Fruit fly (Drosophila melanogaster) whole organism, embryonic: ENCODE data around the gene CG6149.

Experiments used
- Awh ChIP-seq: fragments of 200-800 bp; sonication (Bioruptor generic); IDR thresholded peaks from 2 replicates; pipeline ENCODE4, ENCODE4 v1.3.6; 2022; ENCODE audit warnings: missing biosample characterization, missing genetic modification characterization
- Blimp-1 ChIP-seq: fragments of 200-800 bp; sonication (Bioruptor generic); optimal IDR thresholded peaks from 3 replicates; lab custom pipeline; 2018; ENCODE audit warnings: missing biosample characterization, missing genetic modification characterization, mild to moderate bottlenecking, moderate library complexity, missing genetic modification reagents
- CG10209 ChIP-seq: fragments of 200-800 bp; sonication (Bioruptor generic); optimal IDR thresholded peaks from 3 replicates; lab custom pipeline; 2017; ENCODE audit warnings: missing biosample characterization, mild to moderate bottlenecking, missing genetic modification characterization, missing genetic modification reagents
- CG10431 ChIP-seq: fragments of 200-800 bp; sonication (Bioruptor generic); optimal IDR thresholded peaks from 3 replicates; lab custom pipeline; 2018; ENCODE audit warnings: missing biosample characterization, mild to moderate bottlenecking, missing genetic modification characterization
- CG12942 ChIP-seq: fragments of 200-800 bp; sonication (Bioruptor generic); optimal IDR thresholded peaks from 3 replicates; lab custom pipeline; 2016; ENCODE audit warnings: missing biosample characterization, missing genetic modification characterization
- CG13424 ChIP-seq: fragments of 200-800 bp; sonication (Bioruptor generic); optimal IDR thresholded peaks from 2 replicates; lab custom pipeline; 2019; ENCODE audit warnings: missing biosample characterization, mild to moderate bottlenecking, missing genetic modification characterization, moderate library complexity
- CG13775 ChIP-seq: fragments of 200-800 bp; sonication (Bioruptor generic); optimal IDR thresholded peaks from 3 replicates; lab custom pipeline; 2017; ENCODE audit warnings: missing biosample characterization, mild to moderate bottlenecking, missing genetic modification characterization
- CG14710 ChIP-seq: fragments of 200-800 bp; sonication (Bioruptor generic); optimal IDR thresholded peaks from 3 replicates; lab custom pipeline; 2019; ENCODE audit warnings: missing biosample characterization, mild to moderate bottlenecking, missing genetic modification characterization, moderate library complexity
- CG1603 ChIP-seq: fragments of 200-800 bp; sonication (Bioruptor generic); optimal IDR thresholded peaks from 2 replicates; lab custom pipeline; 2019; ENCODE audit warnings: missing biosample characterization, mild to moderate bottlenecking, missing genetic modification characterization, moderate library complexity
- CG17829 ChIP-seq: fragments of 200-800 bp; optimal IDR thresholded peaks from 2 replicates; lab custom pipeline; 2019; ENCODE audit warnings: missing biosample characterization, mild to moderate bottlenecking, missing genetic modification characterization, moderate library complexity
- CG18764 ChIP-seq: fragments of 200-800 bp; sonication (Bioruptor generic); optimal IDR thresholded peaks from 3 replicates; lab custom pipeline; 2016; ENCODE audit warnings: missing biosample characterization, missing genetic modification characterization
- CG3065 ChIP-seq: fragments of 200-800 bp; sonication (Bioruptor generic); optimal IDR thresholded peaks from 2 replicates; lab custom pipeline; 2016; ENCODE audit warnings: missing biosample characterization, missing genetic modification characterization
- CG33213 ChIP-seq: fragments of 200-800 bp; sonication (Bioruptor generic); optimal IDR thresholded peaks from 3 replicates; lab custom pipeline; 2016; ENCODE audit warnings: missing biosample characterization, missing genetic modification characterization
- CG9215 ChIP-seq: fragments of 200-800 bp; sonication (Bioruptor generic); IDR thresholded peaks from 2 replicates; pipeline ENCODE4 v1.3.6; 2022; ENCODE audit warnings: missing biosample characterization, missing genetic modification characterization
- CG9609 ChIP-seq: fragments of 200-800 bp; sonication (Bioruptor generic); optimal IDR thresholded peaks from 3 replicates; lab custom pipeline; 2016; ENCODE audit warnings: missing biosample characterization, missing genetic modification characterization
- CrebB ChIP-seq: fragments of 200-800 bp; sonication (Bioruptor generic); optimal IDR thresholded peaks from 3 replicates; lab custom pipeline; 2018; ENCODE audit warnings: missing biosample characterization, mild to moderate bottlenecking, missing genetic modification characterization
- D19A ChIP-seq: fragments of 200-800 bp; optimal IDR thresholded peaks from 3 replicates; lab custom pipeline; 2019; ENCODE audit warnings: missing biosample characterization, mild to moderate bottlenecking, missing genetic modification characterization, moderate library complexity
- Dfd ChIP-seq, 2 experiments: fragments of >200 bp; optimal IDR thresholded peaks; 2 replicates each; lab custom pipeline; 2017; ENCODE audit warnings: missing biosample characterization in 2 of 2, missing genetic modification characterization in 2 of 2
- ERR ChIP-seq: fragments of 200-800 bp; sonication (Bioruptor generic); optimal IDR thresholded peaks from 2 replicates; lab custom pipeline; 2016; ENCODE audit warnings: missing biosample characterization, missing genetic modification characterization
- Ets97D ChIP-seq: fragments of 200-800 bp; sonication (Bioruptor generic); optimal IDR thresholded peaks from 3 replicates; lab custom pipeline; 2016; ENCODE audit warnings: missing biosample characterization, missing genetic modification characterization
- Gsc ChIP-seq: fragments of 200-800 bp; sonication (Bioruptor generic); IDR thresholded peaks from 2 replicates; pipeline ENCODE4 v1.3.6; 2022; ENCODE audit warnings: missing biosample characterization, missing genetic modification characterization
- H2.0 ChIP-seq: fragments of 200-800 bp; sonication (Bioruptor generic); IDR thresholded peaks from 2 replicates; pipeline ENCODE4 v1.3.6; 2022; ENCODE audit warnings: missing biosample characterization, missing genetic modification characterization
- MTF-1 ChIP-seq: fragments of 200-800 bp; sonication (Bioruptor generic); optimal IDR thresholded peaks from 2 replicates; lab custom pipeline; 2018; ENCODE audit warnings: missing biosample characterization, mild to moderate bottlenecking, missing genetic modification characterization, borderline replicate concordance
- Mrtf ChIP-seq: fragments of 200-800 bp; sonication (Bioruptor generic); IDR thresholded peaks from 3 replicates; pipeline ENCODE4 v1.3.6; 2022; ENCODE audit warnings: missing biosample characterization, missing genetic modification characterization
- Myb ChIP-seq: fragments of 200-800 bp; sonication (Bioruptor generic); optimal IDR thresholded peaks from 2 replicates; lab custom pipeline; 2016; ENCODE audit warnings: missing biosample characterization, missing genetic modification characterization
- Nf-YB ChIP-seq: fragments of 200-800 bp; sonication (Bioruptor generic); optimal IDR thresholded peaks from 3 replicates; lab custom pipeline; 2019; ENCODE audit warnings: missing biosample characterization, mild to moderate bottlenecking, missing genetic modification characterization, moderate library complexity
- NfI ChIP-seq: fragments of 200-800 bp; sonication (Bioruptor generic); optimal IDR thresholded peaks from 3 replicates; lab custom pipeline; 2018; ENCODE audit warnings: missing biosample characterization, mild to moderate bottlenecking, missing genetic modification characterization, moderate library complexity
- Scr ChIP-seq: fragments of 200-800 bp; sonication (Bioruptor generic); IDR thresholded peaks from 2 replicates; pipeline ENCODE4 v1.3.6; 2022; ENCODE audit warnings: missing biosample characterization, missing genetic modification characterization; ENCODE audit not compliant: partially characterized antibody
- Sox100B ChIP-seq: fragments of 200-800 bp; sonication (Bioruptor generic); optimal IDR thresholded peaks from 3 replicates; lab custom pipeline; 2018; ENCODE audit warnings: missing biosample characterization, mild to moderate bottlenecking, missing genetic modification characterization
- Sry-β ChIP-seq: fragments of 200-800 bp; sonication (Bioruptor generic); optimal IDR thresholded peaks from 2 replicates; lab custom pipeline; 2018; ENCODE audit warnings: missing biosample characterization, mild to moderate bottlenecking, missing genetic modification characterization, moderate library complexity
- Usf ChIP-seq: fragments of 200-800 bp; sonication (Bioruptor generic); optimal IDR thresholded peaks from 2 replicates; lab custom pipeline; 2017; ENCODE audit warnings: missing genotype, missing biosample characterization, missing genetic modification characterization
- dimm ChIP-seq: fragments of 200-800 bp; sonication (Bioruptor generic); IDR thresholded peaks from 2 replicates; pipeline ENCODE4 v1.3.6; 2022; ENCODE audit warnings: missing biosample characterization, missing genetic modification characterization
- fd102C ChIP-seq: fragments of 200-800 bp; sonication (Bioruptor generic); optimal IDR thresholded peaks from 2 replicates; lab custom pipeline; 2018; ENCODE audit warnings: missing biosample characterization, mild to moderate bottlenecking, missing genetic modification characterization, moderate library complexity
- fd3F ChIP-seq: fragments of 200-800 bp; sonication (Bioruptor generic); optimal IDR thresholded peaks from 2 replicates; lab custom pipeline; 2018; ENCODE audit warnings: missing biosample characterization, mild to moderate bottlenecking, missing genetic modification characterization, moderate library complexity
- grn ChIP-seq: fragments of 200-800 bp; sonication (Bioruptor generic); optimal IDR thresholded peaks from 3 replicates; lab custom pipeline; 2017; ENCODE audit warnings: missing biosample characterization, missing genetic modification characterization
- hb ChIP-seq: fragments of 200-800 bp; sonication (Bioruptor generic); IDR thresholded peaks from 3 replicates; pipeline ENCODE4 v1.3.6; 2022; ENCODE audit warnings: missing biosample characterization, missing genetic modification characterization; ENCODE audit not compliant: partially characterized antibody
- kah ChIP-seq: fragments of 200-800 bp; sonication (Bioruptor generic); optimal IDR thresholded peaks from 2 replicates; lab custom pipeline; 2018; ENCODE audit warnings: missing biosample characterization, mild to moderate bottlenecking, missing genetic modification characterization
- kni ChIP-seq: fragments of 200-800 bp; sonication (Bioruptor generic); optimal IDR thresholded peaks from 3 replicates; lab custom pipeline; 2017; ENCODE audit warnings: mild to moderate bottlenecking, missing biosample characterization, missing genetic modification reagents, missing genetic modification characterization
- lbe ChIP-seq: fragments of 200-800 bp; sonication (Bioruptor generic); optimal IDR thresholded peaks from 2 replicates; lab custom pipeline; 2016; ENCODE audit warnings: missing biosample characterization, mild to moderate bottlenecking, missing genetic modification characterization
- mam ChIP-seq: fragments of 200-800 bp; sonication (Bioruptor generic); optimal IDR thresholded peaks from 3 replicates; lab custom pipeline; 2016; ENCODE audit warnings: missing biosample characterization, missing genetic modification characterization
- nmo ChIP-seq: fragments of 200-800 bp; sonication (Bioruptor generic); optimal IDR thresholded peaks from 2 replicates; lab custom pipeline; 2018; ENCODE audit warnings: missing biosample characterization, mild to moderate bottlenecking, missing genetic modification characterization, moderate library complexity
- pb ChIP-seq: fragments of 200-800 bp; sonication (Bioruptor generic); optimal IDR thresholded peaks from 3 replicates; lab custom pipeline; 2016; ENCODE audit warnings: missing biosample characterization, missing genetic modification characterization
- rib ChIP-seq: fragments of 200-800 bp; sonication (Bioruptor generic); IDR thresholded peaks from 2 replicates; pipeline ENCODE4 v1.3.6; 2022; ENCODE audit warnings: missing biosample characterization, missing genetic modification characterization
- slbo ChIP-seq: fragments of 200-800 bp; sonication (Bioruptor generic); IDR thresholded peaks from 2 replicates; pipeline ENCODE4 v1.3.6; 2022; ENCODE audit warnings: missing biosample characterization, missing genetic modification characterization
- stc ChIP-seq: fragments of 200-800 bp; sonication (Bioruptor generic); IDR thresholded peaks from 2 replicates; pipeline ENCODE4 v1.3.6; 2022; ENCODE audit warnings: missing biosample characterization, missing genetic modification characterization
- tin ChIP-seq: fragments of 200-800 bp; sonication (Bioruptor generic); optimal IDR thresholded peaks from 3 replicates; lab custom pipeline; 2016; ENCODE audit warnings: missing biosample characterization, missing genetic modification characterization
- tup ChIP-seq: fragments of 200-800 bp; sonication (Bioruptor generic); optimal IDR thresholded peaks from 2 replicates; lab custom pipeline; 2016; ENCODE audit warnings: missing biosample characterization, mild to moderate bottlenecking, missing genetic modification characterization, moderate library complexity
- tx ChIP-seq: fragments of 200-800 bp; sonication (Bioruptor generic); optimal IDR thresholded peaks from 2 replicates; lab custom pipeline; 2016; ENCODE audit warnings: missing biosample characterization, missing genetic modification characterization
- z ChIP-seq: fragments of 200-800 bp; sonication (Bioruptor generic); IDR thresholded peaks from 3 replicates; pipeline ENCODE4 v1.3.6; 2022; ENCODE audit warnings: missing biosample characterization, missing genetic modification characterization

CG6149 gene

dm6 chr3L:11417273-11418040 is 17.8 kb downstream of the CG6149 start (continued):
- TF ChIP-seq mam, result peak; percentile 51
- peak; percentile 82 for TF ChIP-seq CG18764 (GFP tag; lab: Kevin White, UChicago)
- TF ChIP-seq CG1603 (tag; lab: Kevin White, UChicago), result peak; percentile 14
- TF ChIP-seq CG13775, result peak; percentile 75
- peak; percentile 66 for TF ChIP-seq hb (GFP tag; lab: Robert Waterston, UW)
- peak; percentile 62 for TF ChIP-seq dimm (GFP tag; lab: Robert Waterston, UW)
- peak; percentile 93 for TF ChIP-seq CG14710 (tag; lab: Kevin White, UChicago)
- TF ChIP-seq grn, result peak; percentile 53
- TF ChIP-seq stc (GFP tag; lab: Robert Waterston, UW), result peak; percentile 79
- TF ChIP-seq fd3F (GFP tag; lab: Kevin White, UChicago), result peak; percentile 80
- TF ChIP-seq pb (GFP tag; lab: Kevin White, UChicago), result no peak
- peak; percentile 83 for TF ChIP-seq tin
- peak; percentile 75 for TF ChIP-seq kah
- TF ChIP-seq CG9215, result peak; percentile 75
- peak; percentile 89 for TF ChIP-seq Blimp-1 (GFP tag; lab: Kevin White, UChicago)
- peak; percentile 69 for TF ChIP-seq NfI
- TF ChIP-seq slbo (GFP tag; lab: Robert Waterston, UW), result peak; percentile 79
- 0 out of 3 replicates have a peak, but pooled peaks have one; percentile 17 for TF ChIP-seq z (GFP tag; lab: Robert Waterston, UW)
- TF ChIP-seq Scr (GFP tag; lab: Robert Waterston, UW), result peak; percentile 31
- TF ChIP-seq Usf (GFP tag; lab: Kevin White, UChicago), result peak; percentile 43
- TF ChIP-seq H2.0 (GFP tag; lab: Robert Waterston, UW), result peak; percentile 73
- TF ChIP-seq CG33213, result peak; percentile 69
- TF ChIP-seq fd102C (GFP tag; lab: Kevin White, UChicago), result peak; percentile 30
- TF ChIP-seq Nf-YB (GFP tag; lab: Kevin White, UChicago), result peak; percentile 71
- TF ChIP-seq D19A, result peak; percentile 95
- TF ChIP-seq CG9609 (GFP tag; lab: Kevin White, UChicago), result peak; percentile 34
- no peak for TF ChIP-seq Myb
- TF ChIP-seq tx (GFP tag; lab: Kevin White, UChicago), result peak; percentile 27
- TF ChIP-seq CG17829, result peak; percentile 93
- peak; percentile 69 for TF ChIP-seq MTF-1 (GFP tag; lab: Kevin White, UChicago)
- peak; percentile 43 for TF ChIP-seq Ets97D
- TF ChIP-seq kni (GFP tag; lab: Kevin White, UChicago), result peak; percentile 86
- peak; percentile 20 for TF ChIP-seq tup (GFP tag; lab: Kevin White, UChicago)
- TF ChIP-seq CG13424, result peak; percentile 92
- TF ChIP-seq rib (GFP tag; lab: Robert Waterston, UW), result 0 out of 2 replicates have a peak, but pooled peaks have one; percentile 41
- no peak for TF ChIP-seq Dfd (GFP tag; optimal IDR thresholded peaks at IDR 0.05; lab: Kevin White, UChicago)
- TF ChIP-seq Sry-β (GFP tag; lab: Kevin White, UChicago), result peak; percentile 64
- peak; percentile 91 for TF ChIP-seq Sox100B
- no peak for TF ChIP-seq CrebB
- TF ChIP-seq ERR (GFP tag; lab: Kevin White, UChicago), result peak; percentile 38
- TF ChIP-seq Awh, result peak; percentile 81
- peak; percentile 58 for TF ChIP-seq CG10431
- peak; percentile 77 for TF ChIP-seq Gsc
- peak; percentile 96 for TF ChIP-seq nmo
- peak; percentile 57 for TF ChIP-seq CG3065 (GFP tag; lab: Kevin White, UChicago)
- TF ChIP-seq Mrtf (GFP tag; lab: Robert Waterston, UW), result peak; percentile 88
- TF ChIP-seq lbe (GFP tag; lab: Kevin White, UChicago), result no peak
- TF ChIP-seq CG12942 (GFP tag; lab: Kevin White, UChicago), result peak; percentile 60
- TF ChIP-seq CG10209 (GFP tag; lab: Kevin White, UChicago), result peak; percentile 57
